Fruit fly (Drosophila melanogaster) whole organism, prepupa: ENCODE measurements around the gene laf.
A peak's percentile ranks its signal among the peaks of the same experiment; 100 is the strongest.

Experiments
- Blimp-1 ChIP-seq: fragments of 200-800 bp; sonication (Bioruptor generic); optimal IDR thresholded peaks from 3 replicates; lab custom pipeline; 2017; ENCODE audit warnings: missing biosample characterization, missing genetic modification characterization, mild to moderate bottlenecking, moderate library complexity, missing genetic modification reagents
- CG10669 ChIP-seq: fragments of 200-800 bp; sonication (Bioruptor generic); optimal IDR thresholded peaks from 3 replicates; lab custom pipeline; 2018; ENCODE audit warnings: missing biosample characterization, mild to moderate bottlenecking, missing genetic modification characterization, moderate library complexity
- CG15336 ChIP-seq: fragments of 200-800 bp; sonication (Bioruptor generic); IDR thresholded peaks from 2 replicates; pipeline ENCODE4 v1.3.6; 2022; ENCODE audit warnings: missing biosample characterization, missing genetic modification characterization
- CG16779 ChIP-seq: fragments of 200-800 bp; sonication (Bioruptor generic); optimal IDR thresholded peaks from 3 replicates; lab custom pipeline; 2017; ENCODE audit warnings: missing biosample characterization, mild to moderate bottlenecking, missing genetic modification characterization
- CG32006 ChIP-seq: fragments of 200-800 bp; sonication (Bioruptor generic); optimal IDR thresholded peaks from 3 replicates; lab custom pipeline; 2017; ENCODE audit warnings: missing biosample characterization, mild to moderate bottlenecking, missing genetic modification characterization
- CG34406 ChIP-seq: fragments of 200-800 bp; sonication (Bioruptor generic); optimal IDR thresholded peaks from 3 replicates; lab custom pipeline; 2016; ENCODE audit warnings: missing biosample characterization, missing genetic modification characterization
- CG9139 ChIP-seq: fragments of 200-800 bp; sonication (Bioruptor generic); optimal IDR thresholded peaks from 3 replicates; lab custom pipeline; 2017; ENCODE audit warnings: missing biosample characterization, mild to moderate bottlenecking, missing genetic modification characterization
- Eip93F ChIP-seq: fragments of 200-800 bp; sonication (Bioruptor generic); optimal IDR thresholded peaks from 2 replicates; lab custom pipeline; 2016; ENCODE audit warnings: missing biosample characterization, mild to moderate bottlenecking, missing genetic modification characterization
- Hr4 ChIP-seq: fragments of 200-800 bp; sonication (Bioruptor generic); optimal IDR thresholded peaks from 3 replicates; lab custom pipeline; 2016; ENCODE audit warnings: missing biosample characterization, missing genetic modification characterization
- eg ChIP-seq: fragments of 200-800 bp; sonication (Bioruptor generic); IDR thresholded peaks from 3 replicates; pipeline ENCODE4 v1.3.6; 2022; ENCODE audit warnings: missing biosample characterization, missing genetic modification characterization
- lz ChIP-seq: fragments of 200-800 bp; sonication (Bioruptor generic); optimal IDR thresholded peaks from 3 replicates; lab custom pipeline; 2016; ENCODE audit warnings: missing biosample characterization, missing genetic modification characterization
- ss ChIP-seq, 2 experiments: fragments of 200-800 bp; sonication (Bioruptor generic); optimal IDR thresholded peaks; 2 replicates in 1 of 2; 3 replicates in 1 of 2; lab custom pipeline; 2017 to 2018; ENCODE audit warnings: mild to moderate bottlenecking in 2 of 2, missing biosample characterization in 2 of 2, missing genetic modification characterization in 2 of 2, moderate library complexity in 1 of 2

- TF ChIP-seq ss (GFP tag; optimal IDR thresholded peaks at IDR 0.05; lab: Kevin White, UChicago) = no peak
- TF ChIP-seq CG9139 (GFP tag; lab: Kevin White, UChicago) = no peak
- TF ChIP-seq CG16779 (tag; lab: Kevin White, UChicago) = no peak
- no peak for TF ChIP-seq Eip93F (GFP tag; lab: Kevin White, UChicago)
- peak; percentile 62 for TF ChIP-seq CG10669 (GFP tag; lab: Kevin White, UChicago)
- TF ChIP-seq CG32006 (GFP tag; lab: Kevin White, UChicago) = no peak
- peak; percentile 64 for TF ChIP-seq lz (GFP tag; lab: Kevin White, UChicago)
- TF ChIP-seq CG15336 (GFP tag; lab: Robert Waterston, UW) = no peak
- TF ChIP-seq Hr4 = no peak
- no peak for TF ChIP-seq eg
- no peak for TF ChIP-seq Blimp-1
- peak; percentile 33 for TF ChIP-seq CG34406 (GFP tag; lab: Kevin White, UChicago)
These were observed 5.5 kb upstream of the laf start for dm6 chr3R:4883864-4884263.
